Worm (Caenorhabditis elegans) whole organism, L1 larva: ENCODE results near the gene mob-1.

Experiments
- C04F5.9 ChIP-seq: sonication (generic microtip); optimal IDR thresholded peaks from 2 replicates; lab custom pipeline; 2016; ENCODE audit warnings: missing genetic modification characterization, missing compliant biosample characterization
- C34B4.2 ChIP-seq: sonication (generic microtip); optimal IDR thresholded peaks from 2 replicates; lab custom pipeline; 2017; ENCODE audit warnings: mild to moderate bottlenecking, missing genetic modification characterization, missing compliant biosample characterization
- alr-1 ChIP-seq: fragments of 200-800 bp; sonication (Bioruptor generic); optimal IDR thresholded peaks from 2 replicates; lab custom pipeline; 2018; ENCODE audit warnings: borderline replicate concordance, mild to moderate bottlenecking, missing genetic modification characterization, missing compliant biosample characterization
- blmp-1 ChIP-seq: fragments of 150-350 bp; optimal IDR thresholded peaks from 2 replicates; lab custom pipeline; 2014; ENCODE audit warnings: missing biosample characterization, missing genetic modification characterization
- ceh-63 ChIP-seq: fragments of 200-800 bp; sonication (Bioruptor generic); optimal IDR thresholded peaks from 2 replicates; lab custom pipeline; 2018; ENCODE audit warnings: mild to moderate bottlenecking, missing genetic modification characterization, missing compliant biosample characterization
- ceh-8 ChIP-seq: fragments of 200-800 bp; sonication (Bioruptor generic); optimal IDR thresholded peaks from 2 replicates; lab custom pipeline; 2018; ENCODE audit warnings: mild to moderate bottlenecking, missing genetic modification characterization, moderate library complexity, missing compliant biosample characterization
- dpl-1 ChIP-seq, 3 experiments: fragments of 150-350 bp in 2 of 3; sonication (generic microtip) in 1 of 3; optimal IDR thresholded peaks; 2 replicates each; lab custom pipeline; 2014 to 2017; ENCODE audit warnings: missing biosample characterization in 3 of 3, missing genetic modification characterization in 3 of 3, missing genetic modification reagents in 3 of 3
- efl-1 ChIP-seq, 4 experiments: fragments of 150-350 bp; optimal IDR thresholded peaks in 3 of 4; peaks in 1 of 4; 1 replicate in 1 of 4; 2 replicates in 3 of 4; lab custom pipeline; 2014; ENCODE audit warnings: missing biosample characterization in 2 of 4, missing genetic modification characterization in 2 of 4, missing genetic modification reagents in 2 of 4
- egl-13 ChIP-seq: sonication (generic microtip); optimal IDR thresholded peaks from 2 replicates; lab custom pipeline; 2016; ENCODE audit warnings: missing genotype, missing genetic modification reagents, missing genetic modification characterization, missing compliant biosample characterization
- egl-27 ChIP-seq, 2 experiments: fragments of 150-350 bp in 1 of 2; sonication (generic microtip); optimal IDR thresholded peaks; 3 replicates each; lab custom pipeline; 2017 to 2018; ENCODE audit warnings: missing biosample characterization in 2 of 2, missing genetic modification characterization in 2 of 2, missing genetic modification reagents in 2 of 2
- elt-2 ChIP-seq: sonication (generic microtip); optimal IDR thresholded peaks from 2 replicates; lab custom pipeline; 2016; ENCODE audit warnings: missing genetic modification characterization, mild to moderate bottlenecking, inconsistent platforms, missing compliant biosample characterization, missing genetic modification reagents
- elt-3 ChIP-seq, 6 experiments: fragments of 150-350 bp in 1 of 6; sonication (generic microtip); optimal IDR thresholded peaks; 2 replicates each; lab custom pipeline; 2017 to 2018; ENCODE audit warnings: missing biosample characterization in 6 of 6, missing genetic modification characterization in 6 of 6, inconsistent platforms in 1 of 6
- ets-5 ChIP-seq: fragments of 200-800 bp; sonication (Bioruptor generic); IDR thresholded peaks from 2 replicates; pipeline ENCODE4 v1.3.6; 2022; ENCODE audit warnings: missing genetic modification characterization, missing compliant biosample characterization
- fkh-4 ChIP-seq: sonication (generic microtip); optimal IDR thresholded peaks from 2 replicates; lab custom pipeline; 2016; ENCODE audit warnings: missing compliant biosample characterization, missing genetic modification characterization, borderline replicate concordance
- fos-1 ChIP-seq: fragments of 150-350 bp; optimal IDR thresholded peaks from 2 replicates; lab custom pipeline; 2014; ENCODE audit warnings: missing biosample characterization, missing genetic modification characterization
- hlh-4 ChIP-seq: sonication (generic microtip); optimal IDR thresholded peaks from 2 replicates; lab custom pipeline; 2016; ENCODE audit warnings: mild to moderate bottlenecking, missing genetic modification characterization, missing compliant biosample characterization
- hpl-2 ChIP-seq: fragments of 150-350 bp; optimal IDR thresholded peaks from 2 replicates; lab custom pipeline; 2014; ENCODE audit warnings: missing biosample characterization, missing genetic modification reagents, missing genetic modification characterization
- isw-1 ChIP-seq: fragments of 200-800 bp; sonication (Bioruptor generic); IDR thresholded peaks from 2 replicates; pipeline ENCODE4 v1.3.6; 2022; ENCODE audit warnings: missing genetic modification characterization, missing compliant biosample characterization
- jun-1 ChIP-seq: fragments of 150-350 bp; optimal IDR thresholded peaks from 2 replicates; lab custom pipeline; 2014; ENCODE audit warnings: missing biosample characterization, missing genetic modification reagents, missing genetic modification characterization
- lin-14 ChIP-seq: fragments of 200-800 bp; sonication (Bioruptor generic); optimal IDR thresholded peaks from 2 replicates; lab custom pipeline; 2018; ENCODE audit warnings: mild to moderate bottlenecking, missing genetic modification characterization, moderate library complexity, missing compliant biosample characterization
- lin-15B ChIP-seq: fragments of 150-350 bp; sonication (generic microtip); optimal IDR thresholded peaks from 3 replicates; lab custom pipeline; 2014; ENCODE audit warnings: missing biosample characterization, missing genetic modification characterization
- lin-35 ChIP-seq, 2 experiments: fragments of 150-350 bp; optimal IDR thresholded peaks; 2 replicates each; lab custom pipeline; 2014; ENCODE audit warnings: missing biosample characterization in 2 of 2, missing genetic modification characterization in 2 of 2, missing genetic modification reagents in 2 of 2
- lin-39 ChIP-seq: fragments of 150-350 bp; optimal IDR thresholded peaks from 2 replicates; lab custom pipeline; 2014; ENCODE audit warnings: missing biosample characterization, missing genetic modification reagents, missing genetic modification characterization
- lir-3 ChIP-seq: sonication (generic microtip); optimal IDR thresholded peaks from 2 replicates; lab custom pipeline; 2016; ENCODE audit warnings: mild to moderate bottlenecking, missing genetic modification characterization, moderate library complexity, missing compliant biosample characterization; ENCODE audit not compliant: poor library complexity
- lsy-2 ChIP-seq, 2 experiments: fragments of 150-350 bp; optimal IDR thresholded peaks; 2 replicates each; lab custom pipeline; 2014; ENCODE audit warnings: missing biosample characterization in 2 of 2, missing genetic modification characterization in 2 of 2
- mep-1 ChIP-seq: fragments of 150-350 bp; optimal IDR thresholded peaks from 2 replicates; lab custom pipeline; 2014; ENCODE audit warnings: missing biosample characterization, missing genetic modification characterization
- nhr-11 ChIP-seq: fragments of 150-350 bp; optimal IDR thresholded peaks from 2 replicates; lab custom pipeline; 2014; ENCODE audit warnings: missing biosample characterization, missing genetic modification characterization
- nhr-19 ChIP-seq: fragments of 200-800 bp; sonication (Bioruptor generic); conservative IDR thresholded peaks from 2 replicates; pipeline ENCODE4 v1.3.6; 2022; ENCODE audit warnings: missing genetic modification characterization, missing compliant biosample characterization
- nhr-20 ChIP-seq: sonication (generic microtip); optimal IDR thresholded peaks from 2 replicates; lab custom pipeline; 2016; ENCODE audit warnings: mild to moderate bottlenecking, missing genetic modification characterization, missing compliant biosample characterization
- nhr-237 ChIP-seq: fragments of 150-350 bp; optimal IDR thresholded peaks from 2 replicates; lab custom pipeline; 2014; ENCODE audit warnings: missing biosample characterization, missing genetic modification characterization
- nhr-71 ChIP-seq: sonication (generic microtip); optimal IDR thresholded peaks from 2 replicates; lab custom pipeline; 2016; ENCODE audit warnings: mild to moderate bottlenecking, missing genetic modification characterization, moderate library complexity, missing compliant biosample characterization
- nhr-76 ChIP-seq: sonication (generic microtip); optimal IDR thresholded peaks from 2 replicates; lab custom pipeline; 2017; ENCODE audit warnings: missing biosample characterization, missing genetic modification characterization
- nhr-84 ChIP-seq: sonication (generic microtip); optimal IDR thresholded peaks from 2 replicates; lab custom pipeline; 2017; ENCODE audit warnings: missing biosample characterization, missing genetic modification characterization
- nhr-85 ChIP-seq: sonication (generic microtip); peaks from one replicate; lab custom pipeline; 2016; ENCODE audit warnings: missing genetic modification characterization, inconsistent platforms, missing compliant biosample characterization
- pag-3 ChIP-seq: sonication (generic microtip); optimal IDR thresholded peaks from 2 replicates; lab custom pipeline; 2017; ENCODE audit warnings: missing genetic modification characterization, mild to moderate bottlenecking, missing compliant biosample characterization, antibody characterized with exemption, borderline replicate concordance; ENCODE audit not compliant: insufficient read depth
- pqm-1 ChIP-seq: sonication (generic microtip); optimal IDR thresholded peaks from 3 replicates; lab custom pipeline; 2017; ENCODE audit warnings: missing biosample characterization, missing genetic modification characterization
- rnt-1 ChIP-seq: sonication (generic microtip); optimal IDR thresholded peaks from 2 replicates; lab custom pipeline; 2016; ENCODE audit warnings: mild to moderate bottlenecking, missing genetic modification characterization, moderate library complexity, missing compliant biosample characterization
- snu-23 ChIP-seq: sonication (generic microtip); optimal IDR thresholded peaks from 2 replicates; lab custom pipeline; 2016; ENCODE audit warnings: missing genetic modification characterization, missing compliant biosample characterization
- sup-37 ChIP-seq: fragments of 200-800 bp; sonication (Bioruptor generic); optimal IDR thresholded peaks from 2 replicates; lab custom pipeline; 2018; ENCODE audit warnings: mild to moderate bottlenecking, missing genetic modification characterization, missing compliant biosample characterization
- tbx-2 ChIP-seq: sonication (generic microtip); optimal IDR thresholded peaks from 2 replicates; lab custom pipeline; 2016; ENCODE audit warnings: missing genetic modification characterization, missing compliant biosample characterization
- unc-130 ChIP-seq: fragments of 150-350 bp; optimal IDR thresholded peaks from 2 replicates; lab custom pipeline; 2017; ENCODE audit warnings: missing biosample characterization, missing genetic modification characterization, inconsistent platforms
- unc-86 ChIP-seq: sonication (generic microtip); optimal IDR thresholded peaks from 2 replicates; lab custom pipeline; 2016; ENCODE audit warnings: missing genetic modification characterization, missing compliant biosample characterization
- zag-1 ChIP-seq: fragments of 150-350 bp; optimal IDR thresholded peaks from 2 replicates; lab custom pipeline; 2014; ENCODE audit warnings: missing biosample characterization, missing genetic modification characterization

mob-1 gene

ce11 chrIV:11897710-11898109 lies 37.4 kb downstream of the mob-1 start:
- TF ChIP-seq lin-14 (GFP tag; lab: Kevin White, UChicago) (peak; percentile 33), C04F5.9 (tag; lab: Kevin White, UChicago) (no peak), unc-86 (tag; lab: Kevin White, UChicago) (no peak), nhr-20 (peak; percentile 67), mep-1 (tag; lab: Kevin White, UChicago) (no peak), lir-3 (no peak), rnt-1 (tag; lab: Kevin White, UChicago) (no peak), alr-1 (no peak), hpl-2 (GFP tag; lab: Kevin White, UChicago) (no peak), dpl-1 (GFP tag; optimal IDR thresholded peaks at IDR 0.05; lab: Kevin White, UChicago) (no peak), isw-1 (GFP tag; lab: Robert Waterston, UW) (no peak), egl-13 (tag; lab: Kevin White, UChicago) (no peak), blmp-1 (tag; lab: Kevin White, UChicago) (peak; percentile 34), hlh-4 (no peak), ceh-8 (GFP tag; lab: Kevin White, UChicago) (no peak), nhr-84 (tag; lab: Kevin White, UChicago) (no peak), C34B4.2 (tag; lab: Kevin White, UChicago) (no peak), ets-5 (no peak), pag-3 (tag; lab: Kevin White, UChicago) (no peak), lin-35 (GFP tag; optimal IDR thresholded peaks at IDR 0.05; lab: Kevin White, UChicago) (peak in 1 of 2 experiments; percentile 41), elt-3 (tag; optimal IDR thresholded peaks at IDR 0.05; lab: Kevin White, UChicago) (peak in 2 of 6 experiments; percentile 12 to 47), fos-1 (tag; lab: Kevin White, UChicago) (no peak), lin-15B (tag; lab: Kevin White, UChicago) (no peak), snu-23 (GFP tag; lab: Kevin White, UChicago) (peak; percentile 14), lin-39 (tag; lab: Kevin White, UChicago) (no peak), efl-1 (optimal IDR thresholded peaks at IDR 0.05; lab: Kevin White, UChicago) (no peak), efl-1 (GFP tag; optimal IDR thresholded peaks at IDR 0.05 in 1 of 2; lab: Kevin White, UChicago) (peak in 1 of 2 experiments; percentile 64), pqm-1 (tag; lab: Kevin White, UChicago) (no peak), egl-27 (tag; optimal IDR thresholded peaks at IDR 0.05; lab: Kevin White, UChicago) (no peak), nhr-85 (tag; lab: Kevin White, UChicago) (peak; percentile 76), nhr-11 (tag; lab: Kevin White, UChicago) (no peak), nhr-71 (tag; lab: Kevin White, UChicago) (no peak)
- TF ChIP-seq, all 84 proteins: peak for 8

- no peak for TF ChIP-seq zag-1 (tag; lab: Kevin White, UChicago)
- no peak for TF ChIP-seq egl-27 (tag; optimal IDR thresholded peaks at IDR 0.05; lab: Kevin White, UChicago)
- no peak for TF ChIP-seq mep-1 (tag; lab: Kevin White, UChicago)
- TF ChIP-seq lsy-2 (tag; optimal IDR thresholded peaks at IDR 0.05; lab: Kevin White, UChicago), result no peak
- TF ChIP-seq nhr-85 (tag; lab: Kevin White, UChicago), result peak; percentile 72
- peak; percentile 48 for TF ChIP-seq nhr-71 (tag; lab: Kevin White, UChicago)
- no peak for TF ChIP-seq unc-130 (tag; lab: Kevin White, UChicago)
- TF ChIP-seq blmp-1 (tag; lab: Kevin White, UChicago), result peak; percentile 62
- peak in 2 of 6 experiments; percentile 8 to 30 for TF ChIP-seq elt-3 (tag; optimal IDR thresholded peaks at IDR 0.05; lab: Kevin White, UChicago)
- TF ChIP-seq nhr-20, result peak; percentile 28
Measured at ce11 chrIV:11899358-11899757, 39.0 kb downstream of the mob-1 start, which contains the start of gene nhr-43. Gene nhr-43 (plus strand): TSS chrIV:11899590.

DNA sequence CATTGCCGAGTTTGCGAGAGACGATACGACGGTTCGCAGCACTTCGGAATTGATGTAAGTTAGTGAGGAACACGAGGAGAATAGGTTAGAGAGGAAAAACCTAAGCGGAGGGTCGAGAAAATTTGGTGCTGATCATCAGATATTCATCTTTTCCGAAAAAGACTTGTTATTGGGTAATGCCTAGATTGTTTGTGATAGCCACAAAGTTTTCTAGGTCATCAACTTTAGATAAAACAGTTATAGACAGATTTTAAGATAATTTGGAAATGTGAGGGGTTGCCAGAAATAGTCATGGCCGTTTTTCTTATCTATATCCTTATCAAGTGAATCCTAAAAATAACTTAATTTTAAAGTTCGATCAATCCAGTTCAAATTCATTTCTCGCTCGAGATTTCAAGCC lies 40.0 kb downstream of the mob-1 start:
- TF ChIP-seq nhr-85 (tag; lab: Kevin White, UChicago), result peak; percentile 14
- no peak for TF ChIP-seq nhr-237 (tag; lab: Kevin White, UChicago)

ce11 chrIV:11901215-11901614 lies 40.9 kb downstream of the mob-1 start:
- peak in 1 of 6 experiments; percentile 26 for TF ChIP-seq elt-3 (tag; optimal IDR thresholded peaks at IDR 0.05; lab: Kevin White, UChicago)
- peak; percentile 32 for TF ChIP-seq blmp-1 (tag; lab: Kevin White, UChicago)
- TF ChIP-seq ceh-63 (GFP tag; lab: Kevin White, UChicago), result no peak
- no peak for TF ChIP-seq nhr-76
- TF ChIP-seq nhr-71 (tag; lab: Kevin White, UChicago), result peak; percentile 29
- 0 out of 2 replicates have a peak, but pooled peaks have one; percentile 6 for TF ChIP-seq nhr-19 (GFP tag; lab: Robert Waterston, UW)
- TF ChIP-seq lin-35 (GFP tag; optimal IDR thresholded peaks at IDR 0.05; lab: Kevin White, UChicago), result peak in 1 of 2 experiments; percentile 32
- peak; percentile 6 for TF ChIP-seq nhr-85 (tag; lab: Kevin White, UChicago)
- TF ChIP-seq sup-37 (GFP tag; lab: Kevin White, UChicago), result no peak
- no peak for TF ChIP-seq zag-1 (tag; lab: Kevin White, UChicago)
- TF ChIP-seq efl-1 (optimal IDR thresholded peaks at IDR 0.05; lab: Kevin White, UChicago), result no peak
- no peak for TF ChIP-seq efl-1 (GFP tag; optimal IDR thresholded peaks at IDR 0.05 in 1 of 2; lab: Kevin White, UChicago)
- TF ChIP-seq tbx-2 (tag; lab: Kevin White, UChicago), result peak; percentile 26
- no peak for TF ChIP-seq jun-1 (tag; lab: Kevin White, UChicago)
- no peak for TF ChIP-seq pag-3 (tag; lab: Kevin White, UChicago)
- no peak for TF ChIP-seq isw-1 (GFP tag; lab: Robert Waterston, UW)
- TF ChIP-seq snu-23 (GFP tag; lab: Kevin White, UChicago), result peak; percentile 22
- peak; percentile 37 for TF ChIP-seq nhr-20
- TF ChIP-seq elt-2 (tag; lab: Kevin White, UChicago), result no peak
- no peak for TF ChIP-seq fkh-4 (tag; lab: Kevin White, UChicago)
- TF ChIP-seq, all 84 proteins: peak for 9
